Worm (Caenorhabditis elegans): ENCODE results near the gene phlp-2.

The phlp-2 gene

ce11 chrIII:4237660-4238059 is 28.4 kb downstream of the phlp-2 start:
- TF ChIP-seq nhr-84 (tag; optimal IDR thresholded peaks at IDR 0.05) (no peak), jun-1 (tag; optimal IDR thresholded peaks at IDR 0.05) (peak; percentile 94), C04F5.9 (tag; optimal IDR thresholded peaks at IDR 0.05) (peak; percentile 62), snpc-4 (tag; optimal IDR thresholded peaks at IDR 0.05) (peak; percentile 39), zip-4 (GFP tag; optimal IDR thresholded peaks at IDR 0.05) (peak; percentile 49), unc-86 (tag; optimal IDR thresholded peaks at IDR 0.05) (peak; percentile 88), nhr-77 (tag; optimal IDR thresholded peaks at IDR 0.05) (peak; percentile 95), efl-3 (GFP tag; optimal IDR thresholded peaks at IDR 0.05) (no peak), ztf-4 (tag; optimal IDR thresholded peaks at IDR 0.05) (peak; percentile 94), hlh-4 (tag; optimal IDR thresholded peaks at IDR 0.05) (no peak), alr-1 (tag; optimal IDR thresholded peaks at IDR 0.05; ENCODE audit: borderline replicate concordance) (no peak), zag-1 (tag; optimal IDR thresholded peaks at IDR 0.05) (no peak), C16A3.4 (tag; optimal IDR thresholded peaks at IDR 0.05) (peak; percentile 91), pqm-1 (tag; optimal IDR thresholded peaks at IDR 0.05) (no peak), lin-14 (GFP tag; optimal IDR thresholded peaks at IDR 0.05) (peak; percentile 99), Y116A8C.19 (tag; optimal IDR thresholded peaks at IDR 0.05; ENCODE audit: borderline replicate concordance) (no peak), ama-1 (optimal IDR thresholded peaks at IDR 0.05) (peak; percentile 16), elt-2 (tag; optimal IDR thresholded peaks at IDR 0.05) (peak; percentile 90), dsc-1 (tag; optimal IDR thresholded peaks at IDR 0.05) (peak; percentile 85), mep-1 (tag; optimal IDR thresholded peaks at IDR 0.05) (peak; percentile 92), dpl-1 (GFP tag; optimal IDR thresholded peaks at IDR 0.05) (peak; percentile 64 to 75 (median 68)), nhr-28 (tag; optimal IDR thresholded peaks at IDR 0.05) (peak; percentile 80), nhr-90 (tag; optimal IDR thresholded peaks at IDR 0.05; ENCODE audit: poor library complexity) (peak; percentile 91), irx-1 (tag; optimal IDR thresholded peaks at IDR 0.05) (peak; percentile 89), snu-23 (GFP tag; optimal IDR thresholded peaks at IDR 0.05) (peak; percentile 97), lin-39 (tag; optimal IDR thresholded peaks at IDR 0.05) (peak; percentile 19), mab-9 (GFP tag; IDR thresholded peaks at IDR 0.05) (0 out of 2 replicates have a peak, but pooled peaks have one; percentile 25), nhr-20 (tag; optimal IDR thresholded peaks at IDR 0.05) (peak; percentile 100), hlh-17 (GFP tag; optimal IDR thresholded peaks at IDR 0.05; ENCODE audit: borderline replicate concordance) (no peak), mef-2 (tag; optimal IDR thresholded peaks at IDR 0.05) (peak; percentile 57), elt-3 (tag; optimal IDR thresholded peaks at IDR 0.05) (peak in 4 of 6 experiments; percentile 42 to 75 (median 66)), C34B4.2 (tag; optimal IDR thresholded peaks at IDR 0.05) (no peak), nhr-12 (tag; optimal IDR thresholded peaks at IDR 0.05) (peak; percentile 65), egl-27 (tag; optimal IDR thresholded peaks at IDR 0.05) (peak; percentile 61 to 94), hpl-2 (GFP tag; optimal IDR thresholded peaks at IDR 0.05) (peak; percentile 72), nhr-11 (tag; optimal IDR thresholded peaks at IDR 0.05) (peak; percentile 98), efl-1 (optimal IDR thresholded peaks at IDR 0.05) (peak; percentile 80 to 84), efl-1 (GFP tag; optimal IDR thresholded peaks at IDR 0.05 in 1 of 2) (peak; percentile 65 to 95), ets-5 (GFP tag; IDR thresholded peaks at IDR 0.05) (no peak), nhr-237 (tag; optimal IDR thresholded peaks at IDR 0.05) (peak; percentile 93), tbx-2 (tag; optimal IDR thresholded peaks at IDR 0.05) (peak; percentile 93), nhr-47 (tag; optimal IDR thresholded peaks at IDR 0.05) (peak; percentile 94), nhr-19 (GFP tag; conservative IDR thresholded peaks at IDR 0.05) (peak; percentile 89), lin-15B (tag; optimal IDR thresholded peaks at IDR 0.05) (peak; percentile 25), isw-1 (GFP tag; IDR thresholded peaks at IDR 0.05) (peak; percentile 77), lin-35 (GFP tag; optimal IDR thresholded peaks at IDR 0.05) (peak; percentile 79 to 87), ceh-8 (GFP tag; optimal IDR thresholded peaks at IDR 0.05) (peak; percentile 81), nhr-85 (tag) (peak; percentile 99), lsy-2 (tag; optimal IDR thresholded peaks at IDR 0.05) (peak; percentile 88 to 90), fkh-10 (GFP tag; optimal IDR thresholded peaks at IDR 0.05) (peak; percentile 95), lin-13 (GFP tag; optimal IDR thresholded peaks at IDR 0.05) (peak; percentile 91), sup-37 (GFP tag; optimal IDR thresholded peaks at IDR 0.05) (peak; percentile 80), egl-13 (tag; optimal IDR thresholded peaks at IDR 0.05) (peak; percentile 83)
